Fruit fly (Drosophila melanogaster): Measurements from ENCODE around the gene Syp.

The Syp gene

DNA sequence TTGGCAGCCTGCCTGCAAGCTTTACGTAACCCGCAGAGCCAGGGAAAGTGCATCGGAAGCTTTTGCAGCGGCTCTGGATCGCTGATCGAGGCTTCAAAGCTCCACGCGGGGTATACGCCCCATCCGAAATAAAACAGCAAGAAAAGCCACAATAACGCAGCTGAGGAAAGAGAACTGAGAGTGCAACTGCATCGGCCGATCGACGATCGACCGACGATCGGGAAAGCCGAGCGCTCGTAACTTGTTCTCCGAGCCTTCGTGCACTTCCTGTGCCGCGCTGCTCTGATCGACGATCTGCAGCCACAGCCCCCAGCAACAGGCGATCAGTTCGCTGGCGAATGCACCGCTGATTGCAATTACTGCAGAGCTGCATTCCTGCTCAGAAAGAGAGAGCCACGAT, 23.4 kb downstream of the Syp start (continued):
- TF ChIP-seq Sox14 (GFP tag; optimal IDR thresholded peaks at IDR 0.05) (peak; percentile 20), CG3032 (tag; optimal IDR thresholded peaks at IDR 0.05) (peak; percentile 43), eg (GFP tag; IDR thresholded peaks at IDR 0.05) (peak; percentile 79; the same call in 2 of the 3 replicates), pdm3 (GFP tag; optimal IDR thresholded peaks at IDR 0.05) (no peak), svp (GFP tag) (peak; percentile 91), Hr38 (GFP tag; optimal IDR thresholded peaks at IDR 0.05) (no peak), CG6854 (GFP tag; optimal IDR thresholded peaks at IDR 0.05) (peak; percentile 90), Eip93F (GFP tag; optimal IDR thresholded peaks at IDR 0.05) (peak; percentile 23), Hr39 (GFP tag; optimal IDR thresholded peaks at IDR 0.05) (no peak), fkh (GFP tag; optimal IDR thresholded peaks at IDR 0.05) (no peak), CG11294 (GFP tag; IDR thresholded peaks at IDR 0.05) (peak; percentile 51; the same call in 1 of the 2 replicates), Ets96B (tag; optimal IDR thresholded peaks at IDR 0.05) (peak; percentile 47), CG6792 (GFP tag; optimal IDR thresholded peaks at IDR 0.05) (peak; percentile 26), Gug (GFP tag; IDR thresholded peaks at IDR 0.05) (0 out of 2 replicates have a peak, but pooled peaks have one; percentile 10), CG3919 (GFP tag; optimal IDR thresholded peaks at IDR 0.05) (peak; percentile 78), CG8632 (GFP tag; optimal IDR thresholded peaks at IDR 0.05) (peak; percentile 18), CG11902 (GFP tag; optimal IDR thresholded peaks at IDR 0.05) (no peak), Eip75B (GFP tag; optimal IDR thresholded peaks at IDR 0.05) (peak; percentile 61), lz (GFP tag; optimal IDR thresholded peaks at IDR 0.05) (no peak), Ets21C (GFP tag; optimal IDR thresholded peaks at IDR 0.05) (no peak), ss (GFP tag; optimal IDR thresholded peaks at IDR 0.05) (peak; percentile 85 to 91), salr (GFP tag; optimal IDR thresholded peaks at IDR 0.05) (peak in 1 of 2 experiments; percentile 13), acj6 (GFP tag; optimal IDR thresholded peaks at IDR 0.05) (no peak), CG11762 (GFP tag; optimal IDR thresholded peaks at IDR 0.05; ENCODE audit: insufficient read depth) (no peak), cyc (GFP tag; optimal IDR thresholded peaks at IDR 0.05) (no peak)

DNA sequence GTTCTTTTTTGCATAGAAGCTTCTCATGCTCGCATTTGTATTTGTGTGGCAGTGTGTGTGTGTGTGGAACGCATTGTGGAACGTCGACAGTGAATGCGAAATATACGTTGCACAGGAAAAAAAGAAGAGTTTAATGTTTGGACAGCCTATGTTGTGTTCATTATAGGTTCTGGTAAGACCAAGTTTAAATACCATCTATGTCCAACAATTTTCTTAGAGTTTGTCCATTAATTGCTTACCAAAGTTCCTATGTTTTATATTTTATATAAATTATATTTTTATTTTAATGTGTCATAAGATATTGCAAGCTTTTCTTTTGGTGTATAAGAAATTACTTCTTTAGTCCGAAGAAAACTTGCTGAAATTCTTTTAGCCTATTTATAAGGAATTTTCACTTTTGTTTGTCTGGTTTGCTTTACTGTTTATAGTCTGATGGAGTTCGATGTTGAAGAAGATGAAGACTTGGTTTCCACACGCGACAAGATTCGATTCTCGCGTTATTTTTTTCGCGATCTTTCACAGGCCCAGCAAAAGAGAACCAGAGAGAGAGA, 25.6 kb downstream of the Syp start:
- TF ChIP-seq CG1621 (tag; optimal IDR thresholded peaks at IDR 0.05) (peak; percentile 78), Eip93F (GFP tag; optimal IDR thresholded peaks at IDR 0.05) (peak; percentile 19), acj6 (GFP tag; optimal IDR thresholded peaks at IDR 0.05) (peak; percentile 92), dsx (GFP tag; optimal IDR thresholded peaks at IDR 0.05; ENCODE audit: poor library complexity, severe bottlenecking) (peak; percentile 89), CG31627 (GFP tag; optimal IDR thresholded peaks at IDR 0.05) (peak; percentile 78), OdsH (GFP tag; optimal IDR thresholded peaks at IDR 0.05) (peak; percentile 92), Eip75B (GFP tag; optimal IDR thresholded peaks at IDR 0.05) (peak; percentile 80), ss (GFP tag; optimal IDR thresholded peaks at IDR 0.05) (peak; percentile 85 to 87), CG6163 (GFP tag; IDR thresholded peaks at IDR 0.05) (peak; percentile 88), CG16779 (tag; optimal IDR thresholded peaks at IDR 0.05) (peak; percentile 76), pdm3 (GFP tag; optimal IDR thresholded peaks at IDR 0.05) (peak; percentile 79), Smox (GFP tag; optimal IDR thresholded peaks at IDR 0.05) (peak; percentile 68), Hr4 (GFP tag; optimal IDR thresholded peaks at IDR 0.05) (peak; percentile 80), CG15336 (GFP tag; IDR thresholded peaks at IDR 0.05) (peak; percentile 81), achi (GFP tag; optimal IDR thresholded peaks at IDR 0.05) (peak; percentile 91), CG11294 (GFP tag; IDR thresholded peaks at IDR 0.05) (peak; percentile 75), Met (GFP tag; optimal IDR thresholded peaks at IDR 0.05) (peak; percentile 74), CG10669 (GFP tag; optimal IDR thresholded peaks at IDR 0.05) (peak; percentile 91), CG3032 (tag; optimal IDR thresholded peaks at IDR 0.05) (peak; percentile 96), eg (GFP tag; IDR thresholded peaks at IDR 0.05) (peak; percentile 88), CG6808 (GFP tag; optimal IDR thresholded peaks at IDR 0.05) (peak; percentile 88), Lpt (GFP tag; optimal IDR thresholded peaks at IDR 0.05) (peak; percentile 84), CG11762 (GFP tag; optimal IDR thresholded peaks at IDR 0.05; ENCODE audit: insufficient read depth) (peak; percentile 79), CG8632 (GFP tag; optimal IDR thresholded peaks at IDR 0.05) (peak; percentile 90), Sox14 (GFP tag; optimal IDR thresholded peaks at IDR 0.05) (peak; percentile 78), topi (GFP tag; optimal IDR thresholded peaks at IDR 0.05) (peak; percentile 75), spab (GFP tag; optimal IDR thresholded peaks at IDR 0.05) (peak; percentile 91), Ets21C (GFP tag; optimal IDR thresholded peaks at IDR 0.05) (peak; percentile 59), CG6792 (GFP tag; optimal IDR thresholded peaks at IDR 0.05) (peak; percentile 86), Eip78C (GFP tag) (peak; percentile 94), Hr39 (GFP tag; optimal IDR thresholded peaks at IDR 0.05) (peak; percentile 77), lz (GFP tag; optimal IDR thresholded peaks at IDR 0.05) (peak; percentile 82), CG6854 (GFP tag; optimal IDR thresholded peaks at IDR 0.05) (peak; percentile 29), CG3919 (GFP tag; optimal IDR thresholded peaks at IDR 0.05) (peak; percentile 88), Ets96B (tag; optimal IDR thresholded peaks at IDR 0.05) (peak; percentile 94), net (GFP tag; optimal IDR thresholded peaks at IDR 0.05) (peak; percentile 83), Blimp-1 (GFP tag; optimal IDR thresholded peaks at IDR 0.05) (peak; percentile 76), CG9139 (GFP tag; optimal IDR thresholded peaks at IDR 0.05) (peak; percentile 79), CG7368 (GFP tag; optimal IDR thresholded peaks at IDR 0.05) (peak; percentile 73)
